Fruit fly (Drosophila melanogaster): ENCODE measurements around the gene Cyp313a1.

DNA sequence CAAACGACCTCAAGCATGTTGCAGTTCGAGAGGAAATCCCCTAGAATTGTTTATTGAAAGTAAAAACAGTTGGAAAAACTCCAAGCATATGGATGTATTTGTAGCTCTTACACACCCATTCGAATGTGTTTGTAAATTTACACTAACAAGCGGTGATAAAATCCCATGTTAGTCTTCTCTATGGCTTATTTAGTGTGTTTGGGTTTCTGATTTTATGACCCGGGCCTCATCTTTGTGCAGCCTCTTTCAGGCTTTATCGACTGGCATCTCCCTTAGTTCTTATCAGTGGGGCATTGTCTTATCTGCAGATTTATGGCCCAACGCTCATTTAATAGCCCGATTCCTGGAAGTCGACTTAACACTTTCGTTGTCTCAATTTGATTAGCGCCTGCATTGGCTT is 38.9 kb upstream of the Cyp313a1 start:
- TF ChIP-seq CG8478 (optimal IDR thresholded peaks at IDR 0.05) (no peak), CTCF (optimal IDR thresholded peaks at IDR 0.05) (no peak)

Data from S2 (cell line).